Fruit fly (Drosophila melanogaster) whole organism, embryonic: Measurements from ENCODE around the gene Or9a.

Source experiments
- CG10274 ChIP-seq: fragments of 200-800 bp; sonication (Bioruptor generic); optimal IDR thresholded peaks from 3 replicates; lab custom pipeline; 2017; ENCODE audit warnings: missing biosample characterization, mild to moderate bottlenecking, missing genetic modification characterization
- CG12391 ChIP-seq: fragments of 200-800 bp; sonication (Bioruptor generic); optimal IDR thresholded peaks from 3 replicates; lab custom pipeline; 2018; ENCODE audit warnings: missing biosample characterization, mild to moderate bottlenecking, missing genetic modification characterization, moderate library complexity
- CG14441 ChIP-seq: fragments of 200-800 bp; sonication (Bioruptor generic); IDR thresholded peaks from 2 replicates; pipeline ENCODE4 v1.3.6; 2022; ENCODE audit warnings: missing biosample characterization, missing genetic modification characterization
- CG14710 ChIP-seq: fragments of 200-800 bp; sonication (Bioruptor generic); optimal IDR thresholded peaks from 3 replicates; lab custom pipeline; 2019; ENCODE audit warnings: missing biosample characterization, mild to moderate bottlenecking, missing genetic modification characterization, moderate library complexity
- CG15011 ChIP-seq: fragments of 200-800 bp; sonication (Bioruptor generic); optimal IDR thresholded peaks from 3 replicates; lab custom pipeline; 2018; ENCODE audit warnings: missing biosample characterization, mild to moderate bottlenecking, missing genetic modification characterization
- CG15479 ChIP-seq: fragments of 200-800 bp; sonication (Bioruptor generic); optimal IDR thresholded peaks from 3 replicates; lab custom pipeline; 2019; ENCODE audit warnings: missing biosample characterization, mild to moderate bottlenecking, missing genetic modification characterization, moderate library complexity
- CG15696 ChIP-seq: fragments of 200-800 bp; sonication (Bioruptor generic); optimal IDR thresholded peaks from 2 replicates; lab custom pipeline; 2019; ENCODE audit warnings: missing biosample characterization, mild to moderate bottlenecking, missing genetic modification characterization, moderate library complexity
- CG1603 ChIP-seq: fragments of 200-800 bp; sonication (Bioruptor generic); optimal IDR thresholded peaks from 2 replicates; lab custom pipeline; 2019; ENCODE audit warnings: missing biosample characterization, mild to moderate bottlenecking, missing genetic modification characterization, moderate library complexity
- CG18619 ChIP-seq: fragments of 200-800 bp; sonication (Bioruptor generic); optimal IDR thresholded peaks from 3 replicates; lab custom pipeline; 2017; ENCODE audit warnings: missing biosample characterization, mild to moderate bottlenecking, missing genetic modification characterization
- CG3065 ChIP-seq: fragments of 200-800 bp; sonication (Bioruptor generic); optimal IDR thresholded peaks from 2 replicates; lab custom pipeline; 2016; ENCODE audit warnings: missing biosample characterization, missing genetic modification characterization
- CG3163 ChIP-seq: fragments of 200-800 bp; sonication (Bioruptor generic); optimal IDR thresholded peaks from 3 replicates; lab custom pipeline; 2016; ENCODE audit warnings: missing biosample characterization, missing genetic modification characterization
- CG33213 ChIP-seq: fragments of 200-800 bp; sonication (Bioruptor generic); optimal IDR thresholded peaks from 3 replicates; lab custom pipeline; 2016; ENCODE audit warnings: missing biosample characterization, missing genetic modification characterization
- CG4360 ChIP-seq: fragments of 200-800 bp; sonication (Bioruptor generic); IDR thresholded peaks from 2 replicates; pipeline ENCODE4 v1.3.6; 2022; ENCODE audit warnings: missing biosample characterization, missing genetic modification characterization
- CG7271 ChIP-seq: fragments of 200-800 bp; sonication (Bioruptor generic); optimal IDR thresholded peaks from 2 replicates; lab custom pipeline; 2018; ENCODE audit warnings: missing biosample characterization, mild to moderate bottlenecking, missing genetic modification characterization, moderate library complexity
- CG7357 ChIP-seq: fragments of 200-800 bp; sonication (Bioruptor generic); IDR thresholded peaks from 3 replicates; pipeline ENCODE4 v1.3.6; 2022; ENCODE audit warnings: missing biosample characterization, missing genetic modification characterization
- CG7556 ChIP-seq: fragments of 200-800 bp; sonication (Bioruptor generic); optimal IDR thresholded peaks from 2 replicates; lab custom pipeline; 2017; ENCODE audit warnings: missing biosample characterization, mild to moderate bottlenecking, missing genetic modification characterization
- CG8359 ChIP-seq: fragments of 200-800 bp; sonication (Bioruptor generic); optimal IDR thresholded peaks from 2 replicates; lab custom pipeline; 2017; ENCODE audit warnings: missing biosample characterization, mild to moderate bottlenecking, missing genetic modification characterization, borderline replicate concordance
- CG8478 ChIP-seq: fragments of >200 bp; optimal IDR thresholded peaks from 2 replicates; lab custom pipeline; 2018
- CTCF ChIP-seq: fragments of 200-800 bp; sonication (Bioruptor generic); optimal IDR thresholded peaks from 2 replicates; lab custom pipeline; 2017; ENCODE audit warnings: missing biosample characterization, mild to moderate bottlenecking, missing genetic modification characterization, moderate library complexity
- Dfd ChIP-seq, 2 experiments: fragments of >200 bp; optimal IDR thresholded peaks; 2 replicates each; lab custom pipeline; 2017; ENCODE audit warnings: missing biosample characterization in 2 of 2, missing genetic modification characterization in 2 of 2
- Dip3 ChIP-seq: fragments of 200-800 bp; sonication (Bioruptor generic); optimal IDR thresholded peaks from 3 replicates; lab custom pipeline; 2016; ENCODE audit warnings: missing biosample characterization, missing genetic modification characterization
- Eip74EF ChIP-seq, 2 experiments: fragments of 200-800 bp in 1 of 2; fragments of >200 bp in 1 of 2; sonication (Bioruptor generic) in 1 of 2; optimal IDR thresholded peaks; 2 replicates each; lab custom pipeline; 2017 to 2019; ENCODE audit warnings: missing biosample characterization in 2 of 2, missing genetic modification characterization in 2 of 2, mild to moderate bottlenecking in 1 of 2, moderate library complexity in 1 of 2
- Fer2 ChIP-seq: fragments of 200-800 bp; sonication (Bioruptor generic); optimal IDR thresholded peaks from 2 replicates; lab custom pipeline; 2018; ENCODE audit warnings: missing biosample characterization, mild to moderate bottlenecking, missing genetic modification characterization, moderate library complexity
- GATAe ChIP-seq: fragments of 200-800 bp; sonication (Bioruptor generic); conservative IDR thresholded peaks from 2 replicates; pipeline ENCODE4 v1.3.6; 2022; ENCODE audit warnings: missing biosample characterization, missing genetic modification characterization
- Gug ChIP-seq: fragments of 200-800 bp; sonication (Bioruptor generic); IDR thresholded peaks from 4 replicates; pipeline ENCODE4 v1.3.6; 2022; ENCODE audit warnings: missing biosample characterization, missing genetic modification characterization
- Nf-YC ChIP-seq: fragments of 200-800 bp; optimal IDR thresholded peaks from 3 replicates; lab custom pipeline; 2019; ENCODE audit warnings: missing biosample characterization, mild to moderate bottlenecking, missing genetic modification characterization, moderate library complexity
- Poxn ChIP-seq: fragments of 200-800 bp; sonication (Bioruptor generic); IDR thresholded peaks from 2 replicates; pipeline ENCODE4 v1.3.6; 2022; ENCODE audit warnings: missing biosample characterization, missing genetic modification characterization
- Scr ChIP-seq: fragments of 200-800 bp; sonication (Bioruptor generic); IDR thresholded peaks from 2 replicates; pipeline ENCODE4 v1.3.6; 2022; ENCODE audit warnings: missing biosample characterization, missing genetic modification characterization; ENCODE audit not compliant: partially characterized antibody
- Sin3A ChIP-seq: fragments of >200 bp; optimal IDR thresholded peaks from 2 replicates; lab custom pipeline; 2018
- Sry-β ChIP-seq: fragments of 200-800 bp; sonication (Bioruptor generic); optimal IDR thresholded peaks from 2 replicates; lab custom pipeline; 2018; ENCODE audit warnings: missing biosample characterization, mild to moderate bottlenecking, missing genetic modification characterization, moderate library complexity
- Trl ChIP-seq, 3 experiments: fragments of >200 bp in 2 of 3; fragments of 200-800 bp in 1 of 3; sonication (Bioruptor generic) in 1 of 3; optimal IDR thresholded peaks; 2 replicates in 1 of 3; 3 replicates in 2 of 3; lab custom pipeline; 2016 to 2017; ENCODE audit warnings: missing biosample characterization in 1 of 3, missing genetic modification characterization in 1 of 3
- ara ChIP-seq: fragments of 200-800 bp; sonication (Bioruptor generic); IDR thresholded peaks from 2 replicates; pipeline ENCODE4 v1.3.6; 2022; ENCODE audit warnings: missing biosample characterization, missing genetic modification characterization
- ase ChIP-seq: fragments of 200-800 bp; sonication (Bioruptor generic); IDR thresholded peaks from 3 replicates; pipeline ENCODE4 v1.3.6; 2022; ENCODE audit warnings: missing biosample characterization, missing genetic modification characterization
- cg ChIP-seq: fragments of 200-800 bp; sonication (Bioruptor generic); optimal IDR thresholded peaks from 3 replicates; lab custom pipeline; 2019; ENCODE audit warnings: missing biosample characterization, mild to moderate bottlenecking, missing genetic modification characterization, moderate library complexity
- chinmo ChIP-seq: fragments of 200-800 bp; sonication (Bioruptor generic); IDR thresholded peaks from 4 replicates; pipeline ENCODE4 v1.3.6; 2022; ENCODE audit warnings: missing biosample characterization, missing genetic modification characterization; ENCODE audit not compliant: partially characterized antibody
- chm ChIP-seq: fragments of 200-800 bp; sonication (Bioruptor generic); IDR thresholded peaks from 2 replicates; pipeline ENCODE4 v1.3.6; 2022; ENCODE audit warnings: missing biosample characterization, missing genetic modification characterization
- chn ChIP-seq: fragments of 200-800 bp; sonication (Bioruptor generic); optimal IDR thresholded peaks from 2 replicates; lab custom pipeline; 2016; ENCODE audit warnings: missing biosample characterization, missing genetic modification characterization
- corto ChIP-seq: fragments of 200-800 bp; sonication (Bioruptor generic); optimal IDR thresholded peaks from 2 replicates; lab custom pipeline; 2016; ENCODE audit warnings: missing biosample characterization, mild to moderate bottlenecking, missing genetic modification characterization, moderate library complexity
- crp ChIP-seq, 2 experiments: fragments of 200-800 bp; sonication (Bioruptor generic); optimal IDR thresholded peaks; 2 replicates in 1 of 2; 3 replicates in 1 of 2; lab custom pipeline; 2017; ENCODE audit warnings: missing biosample characterization in 2 of 2, missing genetic modification characterization in 2 of 2, mild to moderate bottlenecking in 1 of 2, moderate library complexity in 1 of 2
- ewg ChIP-seq: fragments of 200-800 bp; sonication (Bioruptor generic); optimal IDR thresholded peaks from 3 replicates; lab custom pipeline; 2017; ENCODE audit warnings: mild to moderate bottlenecking, missing biosample characterization, missing genetic modification reagents, missing genetic modification characterization
- ftz-f1 ChIP-seq: fragments of 200-800 bp; sonication (Bioruptor generic); optimal IDR thresholded peaks from 2 replicates; lab custom pipeline; 2016; ENCODE audit warnings: missing biosample characterization, missing genetic modification characterization
- grn ChIP-seq: fragments of 200-800 bp; sonication (Bioruptor generic); optimal IDR thresholded peaks from 3 replicates; lab custom pipeline; 2017; ENCODE audit warnings: missing biosample characterization, missing genetic modification characterization
- jigr1 ChIP-seq: fragments of 200-800 bp; sonication (Bioruptor generic); IDR thresholded peaks from 3 replicates; pipeline ENCODE4 v1.3.6; 2022; ENCODE audit warnings: missing biosample characterization, missing genetic modification characterization
- kni ChIP-seq: fragments of 200-800 bp; sonication (Bioruptor generic); optimal IDR thresholded peaks from 3 replicates; lab custom pipeline; 2017; ENCODE audit warnings: mild to moderate bottlenecking, missing biosample characterization, missing genetic modification reagents, missing genetic modification characterization
- lab ChIP-seq: fragments of 200-800 bp; sonication (Bioruptor generic); optimal IDR thresholded peaks from 3 replicates; lab custom pipeline; 2017; ENCODE audit warnings: missing biosample characterization, missing genetic modification characterization, mild to moderate bottlenecking, moderate library complexity, missing genetic modification reagents
- lov ChIP-seq, 2 experiments: fragments of 200-800 bp in 1 of 2; fragments of >200 bp in 1 of 2; sonication (Bioruptor generic) in 1 of 2; IDR thresholded peaks in 1 of 2; optimal IDR thresholded peaks in 1 of 2; 2 replicates in 1 of 2; 3 replicates in 1 of 2; pipeline versions ENCODE4 v1.3.6 to Lab custom; 2017 to 2022; ENCODE audit warnings: missing biosample characterization in 1 of 2, missing genetic modification characterization in 1 of 2
- luna ChIP-seq: fragments of 200-800 bp; sonication (Bioruptor generic); optimal IDR thresholded peaks from 2 replicates; lab custom pipeline; 2016; ENCODE audit warnings: missing biosample characterization, missing genetic modification characterization
- nerfin-2 ChIP-seq: fragments of 200-800 bp; sonication (Bioruptor generic); IDR thresholded peaks from 2 replicates; pipeline ENCODE4 v1.3.6; 2022; ENCODE audit warnings: missing biosample characterization, missing genetic modification characterization; ENCODE audit not compliant: partially characterized antibody
- shn ChIP-seq: fragments of 200-800 bp; sonication (Bioruptor generic); optimal IDR thresholded peaks from 3 replicates; lab custom pipeline; 2016; ENCODE audit warnings: missing biosample characterization, missing genetic modification characterization
- sim ChIP-seq: fragments of 200-800 bp; sonication (Bioruptor generic); IDR thresholded peaks from 2 replicates; pipeline ENCODE4 v1.3.6; 2022; ENCODE audit warnings: missing biosample characterization, missing genetic modification characterization
- sqz ChIP-seq: fragments of 200-800 bp; sonication (Bioruptor generic); optimal IDR thresholded peaks from 3 replicates; lab custom pipeline; 2018; ENCODE audit warnings: missing biosample characterization, mild to moderate bottlenecking, missing genetic modification characterization
- ssp ChIP-seq: fragments of 200-800 bp; sonication (Bioruptor generic); IDR thresholded peaks from 2 replicates; pipeline ENCODE4 v1.3.6; 2022; ENCODE audit warnings: missing biosample characterization, missing genetic modification characterization
- tin ChIP-seq: fragments of 200-800 bp; sonication (Bioruptor generic); optimal IDR thresholded peaks from 3 replicates; lab custom pipeline; 2016; ENCODE audit warnings: missing biosample characterization, missing genetic modification characterization

Gene Or9a

dm6 chrX:10474625-10475024 lies 15.1 kb upstream of the Or9a start, which contains the start of gene nocte (continued):
- TF ChIP-seq CG3163 (no peak), GATAe (no peak), lov (optimal IDR thresholded peaks at IDR 0.05; lab: Kevin White, UChicago) (no peak), lov (GFP tag; IDR thresholded peaks at IDR 0.05; lab: Robert Waterston, UW) (no peak), grn (GFP tag; lab: Kevin White, UChicago) (no peak), ftz-f1 (GFP tag; lab: Kevin White, UChicago) (no peak), CG7556 (GFP tag; lab: Kevin White, UChicago) (no peak), Trl (optimal IDR thresholded peaks at IDR 0.05; lab: Kevin White, UChicago) (no peak), Trl (GFP tag; optimal IDR thresholded peaks at IDR 0.05; lab: Kevin White, UChicago) (no peak), CG7357 (no peak), Dip3 (GFP tag; lab: Kevin White, UChicago) (peak; percentile 1), Fer2 (no peak), Sin3A (peak; percentile 53), cg (GFP tag; lab: Kevin White, UChicago) (no peak), Sry-β (GFP tag; lab: Kevin White, UChicago) (no peak), ara (GFP tag; lab: Robert Waterston, UW) (no peak), ase (no peak), CG7271 (no peak), CG18619 (no peak), corto (no peak), Nf-YC (tag; lab: Kevin White, UChicago) (no peak), CG1603 (tag; lab: Kevin White, UChicago) (peak; percentile 54), jigr1 (no peak), CG33213 (GFP tag; lab: Kevin White, UChicago) (peak; percentile 1), ssp (GFP tag; lab: Robert Waterston, UW) (no peak), CG3065 (GFP tag; lab: Kevin White, UChicago) (no peak), Poxn (GFP tag; lab: Robert Waterston, UW) (no peak), CG14441 (GFP tag; lab: Robert Waterston, UW) (no peak), luna (GFP tag; lab: Kevin White, UChicago) (no peak), Gug (GFP tag; lab: Robert Waterston, UW) (no peak), CG14710 (peak; percentile 30), CG8478 (lab: Kevin White, UChicago) (no peak), CG8359 (GFP tag; lab: Kevin White, UChicago) (no peak), CTCF (GFP tag; lab: Kevin White, UChicago) (no peak), CG15011 (GFP tag; lab: Kevin White, UChicago) (no peak), chm (no peak), CG12391 (tag; lab: Kevin White, UChicago) (peak; percentile 20), Dfd (GFP tag; optimal IDR thresholded peaks at IDR 0.05; lab: Kevin White, UChicago) (no peak), ewg (GFP tag; lab: Kevin White, UChicago) (no peak), sim (no peak), crp (GFP tag; optimal IDR thresholded peaks at IDR 0.05; lab: Kevin White, UChicago) (no peak), Eip74EF (GFP tag; optimal IDR thresholded peaks at IDR 0.05; lab: Kevin White, UChicago) (no peak)
- TF ChIP-seq, all 482 proteins: peak for 89

dm6 chrX:10474213-10474540 lies 14.7 kb upstream of the Or9a start:
- no peak for TF ChIP-seq CG15696 (tag; lab: Kevin White, UChicago)
- no peak for TF ChIP-seq CG14710
- TF ChIP-seq CG10274 = no peak
- TF ChIP-seq kni (GFP tag; lab: Kevin White, UChicago) = no peak
- no peak for TF ChIP-seq Eip74EF (GFP tag; optimal IDR thresholded peaks at IDR 0.05; lab: Kevin White, UChicago)
- no peak for TF ChIP-seq nerfin-2
- no peak for TF ChIP-seq shn
- TF ChIP-seq Scr (GFP tag; lab: Robert Waterston, UW) = no peak
- TF ChIP-seq CG4360 (GFP tag; lab: Robert Waterston, UW) = peak; percentile 11; the same call in 1 of the 2 replicates
- no peak for TF ChIP-seq tin (GFP tag; lab: Kevin White, UChicago)
- peak; percentile 27 for TF ChIP-seq chn (GFP tag; lab: Kevin White, UChicago)
- peak; percentile 73 for TF ChIP-seq CG15479 (GFP tag; lab: Kevin White, UChicago)
- TF ChIP-seq chinmo = no peak
- TF ChIP-seq sqz (GFP tag; lab: Kevin White, UChicago) = peak; percentile 29
- peak; percentile 77 for TF ChIP-seq CG8478 (lab: Kevin White, UChicago)
- no peak for TF ChIP-seq lab (GFP tag; lab: Kevin White, UChicago)
